Fruit fly (Drosophila melanogaster): ENCODE data around the gene CG4872.

The CG4872 gene

DNA sequence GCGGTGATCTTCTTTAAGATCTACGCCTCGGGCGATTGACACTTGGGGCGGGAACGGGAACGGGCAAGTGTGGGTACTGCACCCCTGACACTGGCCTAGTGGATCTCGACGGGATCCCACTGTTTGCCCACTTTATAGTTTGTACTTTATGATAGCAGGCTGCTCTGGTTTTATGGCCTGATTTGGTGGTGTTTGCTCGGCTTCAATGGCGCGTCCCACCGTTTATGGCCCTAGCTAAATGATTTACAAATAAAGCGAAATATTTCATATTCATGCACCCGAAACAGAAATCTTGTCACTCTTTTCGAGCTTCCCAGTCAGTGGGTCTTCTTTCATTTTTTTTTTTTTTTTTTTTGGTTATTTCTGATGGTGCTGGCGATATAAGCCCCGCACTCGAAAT is 9.5 kb downstream of the CG4872 start (continued):
- TF ChIP-seq CG11723 (GFP tag; optimal IDR thresholded peaks at IDR 0.05): no peak
- TF ChIP-seq Ets97D (GFP tag; optimal IDR thresholded peaks at IDR 0.05): no peak
- no peak for TF ChIP-seq Sox102F (GFP tag; optimal IDR thresholded peaks at IDR 0.05)
- TF ChIP-seq Usf (GFP tag; optimal IDR thresholded peaks at IDR 0.05): no peak
- no peak for TF ChIP-seq gcm2 (GFP tag; optimal IDR thresholded peaks at IDR 0.05)
- no peak for TF ChIP-seq CG34224 (GFP tag; IDR thresholded peaks at IDR 0.05; ENCODE audit: partially characterized antibody)
- no peak for TF ChIP-seq ken (GFP tag; IDR thresholded peaks at IDR 0.05)
- TF ChIP-seq CG2129 (GFP tag; IDR thresholded peaks at IDR 0.05; ENCODE audit: partially characterized antibody): no peak
- TF ChIP-seq CG3163 (GFP tag; optimal IDR thresholded peaks at IDR 0.05): no peak
- TF ChIP-seq mld (GFP tag; IDR thresholded peaks at IDR 0.05; ENCODE audit: partially characterized antibody): no peak
- peak; percentile 37 for TF ChIP-seq CG15514 (GFP tag; optimal IDR thresholded peaks at IDR 0.05)
- no peak for TF ChIP-seq CG14441 (GFP tag; IDR thresholded peaks at IDR 0.05)
- peak; percentile 2 for TF ChIP-seq CG10543 (GFP tag; optimal IDR thresholded peaks at IDR 0.05)
- no peak for TF ChIP-seq lab (GFP tag; optimal IDR thresholded peaks at IDR 0.05)
- no peak for TF ChIP-seq Dip3 (GFP tag; optimal IDR thresholded peaks at IDR 0.05)
- TF ChIP-seq CG3847 (GFP tag; IDR thresholded peaks at IDR 0.05): no peak
- no peak for TF ChIP-seq Ets65A (GFP tag)
- no peak for TF ChIP-seq CG7839 (tag; optimal IDR thresholded peaks at IDR 0.05)
- TF ChIP-seq p53 (GFP tag; optimal IDR thresholded peaks at IDR 0.05): no peak
- no peak for TF ChIP-seq bcd (GFP tag; optimal IDR thresholded peaks at IDR 0.05)
- TF ChIP-seq Med (GFP tag): peak; percentile 61
- TF ChIP-seq CG14014 (GFP tag; IDR thresholded peaks at IDR 0.05): peak; percentile 12; the same call in 1 of the 2 replicates
- TF ChIP-seq grn (GFP tag; optimal IDR thresholded peaks at IDR 0.05): no peak
- peak; percentile 2 for TF ChIP-seq mirr (GFP tag; optimal IDR thresholded peaks at IDR 0.05)
- no peak for TF ChIP-seq TFAM (GFP tag; optimal IDR thresholded peaks at IDR 0.05)
- no peak for TF ChIP-seq Jarid2 (GFP tag; optimal IDR thresholded peaks at IDR 0.05)
- peak; percentile 31 for TF ChIP-seq MTF-1 (GFP tag; optimal IDR thresholded peaks at IDR 0.05; ENCODE audit: borderline replicate concordance)
- no peak for TF ChIP-seq D19A (tag; optimal IDR thresholded peaks at IDR 0.05)
- TF ChIP-seq Ravus (GFP tag; IDR thresholded peaks at IDR 0.05): no peak

DNA sequence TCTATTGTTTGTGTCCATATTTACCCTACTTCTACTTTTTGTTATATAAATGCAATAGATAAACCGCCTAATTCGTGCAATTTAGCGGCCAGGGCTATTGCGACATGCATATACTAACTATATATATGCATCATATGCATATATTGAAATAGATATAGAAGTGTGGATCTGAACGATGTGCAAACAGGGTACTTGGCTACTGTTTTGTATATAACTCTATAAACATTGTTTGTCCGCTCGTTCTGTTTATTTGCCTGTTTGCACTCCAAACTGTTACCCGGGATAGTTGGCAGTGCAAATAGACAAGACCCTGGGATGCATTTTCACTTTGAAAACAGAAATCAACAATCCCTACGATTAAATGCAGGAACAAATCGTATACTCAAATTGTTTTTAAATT is 11.9 kb downstream of the CG4872 start:
- TF ChIP-seq gcm2 (GFP tag; optimal IDR thresholded peaks at IDR 0.05) (no peak), Med (GFP tag) (peak; percentile 28), Awh (GFP tag; IDR thresholded peaks at IDR 0.05) (no peak), CG13624 (GFP tag; optimal IDR thresholded peaks at IDR 0.05) (no peak), pho (GFP tag; optimal IDR thresholded peaks at IDR 0.05) (no peak), Ets97D (GFP tag; optimal IDR thresholded peaks at IDR 0.05) (no peak), CG3995 (GFP tag; optimal IDR thresholded peaks at IDR 0.05) (no peak), exex (tag; optimal IDR thresholded peaks at IDR 0.05) (no peak)

dm6 chrX:16897087-16897486 is 15.9 kb downstream of the CG4872 start, which contains the start of gene CG33252:
CG33252 (minus strand) TSS chrX:16897187.
- TF ChIP-seq Sin3A (optimal IDR thresholded peaks at IDR 0.05) (no peak), lbe (GFP tag; optimal IDR thresholded peaks at IDR 0.05) (no peak), bcd (GFP tag; optimal IDR thresholded peaks at IDR 0.05) (no peak)

DNA sequence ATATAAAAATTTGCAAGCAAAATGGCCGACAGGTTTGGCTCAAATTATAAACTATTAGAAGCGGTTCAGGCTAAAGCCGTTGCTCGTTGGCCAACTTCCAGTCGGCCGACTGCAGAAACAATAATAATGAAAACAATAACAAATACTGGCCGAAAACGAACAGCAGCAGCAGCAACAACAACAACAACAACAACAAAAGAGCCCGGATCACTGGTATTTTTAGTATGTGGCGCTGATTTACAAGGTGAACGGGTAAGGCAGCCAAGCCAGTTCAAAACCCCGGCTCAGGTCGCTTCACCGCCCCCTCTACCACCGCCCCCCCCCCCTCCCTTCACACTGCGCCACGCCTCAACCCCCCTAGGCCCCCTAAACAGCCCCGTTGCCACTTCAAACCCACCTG is 19.1 kb downstream of the CG4872 start:
- TF ChIP-seq sd (tag; optimal IDR thresholded peaks at IDR 0.05): peak; percentile 87
- TF ChIP-seq CG9609 (GFP tag; optimal IDR thresholded peaks at IDR 0.05): no peak
- TF ChIP-seq CG13894 (tag; optimal IDR thresholded peaks at IDR 0.05): peak; percentile 33
- no peak for TF ChIP-seq repo (GFP tag; optimal IDR thresholded peaks at IDR 0.05)
- TF ChIP-seq CG12769 (tag; optimal IDR thresholded peaks at IDR 0.05): peak; percentile 21
- no peak for TF ChIP-seq Elba2 (GFP tag; optimal IDR thresholded peaks at IDR 0.05)
- no peak for TF ChIP-seq zfh1 (GFP tag; IDR thresholded peaks at IDR 0.05)
- TF ChIP-seq CG5953 (GFP tag; IDR thresholded peaks at IDR 0.05): no peak
- TF ChIP-seq cwo (GFP tag; optimal IDR thresholded peaks at IDR 0.05): peak; percentile 39
- peak; percentile 34; the same call in 1 of the 2 replicates for TF ChIP-seq CG4360 (GFP tag; IDR thresholded peaks at IDR 0.05)
- TF ChIP-seq crol (GFP tag; IDR thresholded peaks at IDR 0.05): peak; percentile 82
- TF ChIP-seq CG6175 (GFP tag; IDR thresholded peaks at IDR 0.05): 0 out of 3 replicates have a peak, but pooled peaks have one; percentile 40
- peak; percentile 97 for TF ChIP-seq chinmo (GFP tag; IDR thresholded peaks at IDR 0.05; ENCODE audit: partially characterized antibody)
